Fruit fly (Drosophila melanogaster): ENCODE data around the gene CG31223.

Gene CG31223

dm6 chr3R:20845493-20845892, 14.6 kb downstream of the CG31223 start:
- TF ChIP-seq CTCF (optimal IDR thresholded peaks at IDR 0.05) (no peak), CG8478 (optimal IDR thresholded peaks at IDR 0.05) (no peak)

- TF ChIP-seq CG8478 (optimal IDR thresholded peaks at IDR 0.05) = no peak
- TF ChIP-seq CTCF (optimal IDR thresholded peaks at IDR 0.05) = no peak
These were observed 15.4 kb downstream of the CG31223 start for dm6 chr3R:20846316-20846715.

- TF ChIP-seq CG8478 (optimal IDR thresholded peaks at IDR 0.05) (no peak), CTCF (optimal IDR thresholded peaks at IDR 0.05) (no peak)
These were observed 15.8 kb downstream of the CG31223 start, which contains the start of gene CG15696 for dm6 chr3R:20846768-20847167. Gene CG15696 (plus strand): TSS chr3R:20847068.

- no peak for TF ChIP-seq CG8478 (optimal IDR thresholded peaks at IDR 0.05)
- peak; percentile 39 to 41 for TF ChIP-seq CTCF (optimal IDR thresholded peaks at IDR 0.05)
These were observed 19.6 kb downstream of the CG31223 start, which contains the start of gene RpS30 for dm6 chr3R:20850395-20851039. Gene RpS30 (plus strand): TSS chr3R:20850516.

dm6 chr3R:20859845-20860244, 28.9 kb downstream of the CG31223 start, which contains the start of gene Ir93a:
Gene Ir93a (minus strand): TSS chr3R:20859945.
- no peak for TF ChIP-seq CTCF (optimal IDR thresholded peaks at IDR 0.05)
- no peak for TF ChIP-seq CG8478 (optimal IDR thresholded peaks at IDR 0.05)

DNA sequence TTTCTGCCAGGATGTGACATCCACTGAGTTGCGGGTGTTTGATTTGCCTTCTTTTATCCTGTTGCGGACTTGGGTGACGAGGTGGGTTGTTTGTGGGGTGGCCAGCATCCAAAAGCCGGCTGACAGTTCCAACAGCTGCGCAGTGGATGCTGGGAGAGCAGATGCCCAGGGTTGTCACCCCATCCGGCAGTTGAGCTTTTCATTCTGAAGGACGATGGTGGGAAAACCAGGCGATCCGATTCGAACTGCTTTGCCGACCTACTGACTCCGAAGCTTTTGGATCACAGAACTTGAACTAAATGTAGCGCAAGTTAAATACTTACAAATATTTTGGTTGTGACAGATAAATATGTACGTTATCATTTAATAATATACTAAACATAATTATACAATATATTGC, 35.3 kb downstream of the CG31223 start, which contains the start of gene KaiR1D:
Gene KaiR1D, minus strand, starts transcription at position 28 of the 400 bp plus-strand sequence.
- TF ChIP-seq CG8478 (optimal IDR thresholded peaks at IDR 0.05) (no peak), CTCF (optimal IDR thresholded peaks at IDR 0.05) (no peak)

- TF ChIP-seq CG8478 (optimal IDR thresholded peaks at IDR 0.05) = no peak
- no peak for TF ChIP-seq CTCF (optimal IDR thresholded peaks at IDR 0.05)
These were observed 39.8 kb downstream of the CG31223 start, which contains the start of gene TotA for dm6 chr3R:20870736-20871135. Gene TotA (plus strand): TSS chr3R:20871036.

DNA sequence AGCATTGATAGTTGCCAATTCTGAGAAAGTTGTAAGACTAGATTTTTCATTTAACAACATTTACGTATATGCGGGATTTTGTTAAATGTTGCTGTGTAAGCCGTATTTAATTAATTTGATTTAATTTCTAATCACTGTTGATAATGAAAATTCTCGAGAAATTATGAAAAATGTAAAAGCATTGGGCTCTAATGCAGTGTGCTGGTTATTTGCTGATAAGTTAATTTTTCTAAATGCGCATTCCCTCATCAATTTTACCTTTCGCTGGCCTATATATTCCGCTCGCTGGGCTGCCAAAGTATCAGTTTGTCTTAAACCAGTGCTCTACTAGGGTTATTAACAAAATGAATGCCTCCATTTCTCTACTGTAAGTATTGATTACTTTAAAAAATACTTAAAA, 41.8 kb downstream of the CG31223 start, which contains the start of gene TotC:
Gene TotC, plus strand, starts transcription at position 301 of the 400 bp plus-strand sequence.
- TF ChIP-seq CTCF (optimal IDR thresholded peaks at IDR 0.05) (no peak), CG8478 (optimal IDR thresholded peaks at IDR 0.05) (no peak)

DNA sequence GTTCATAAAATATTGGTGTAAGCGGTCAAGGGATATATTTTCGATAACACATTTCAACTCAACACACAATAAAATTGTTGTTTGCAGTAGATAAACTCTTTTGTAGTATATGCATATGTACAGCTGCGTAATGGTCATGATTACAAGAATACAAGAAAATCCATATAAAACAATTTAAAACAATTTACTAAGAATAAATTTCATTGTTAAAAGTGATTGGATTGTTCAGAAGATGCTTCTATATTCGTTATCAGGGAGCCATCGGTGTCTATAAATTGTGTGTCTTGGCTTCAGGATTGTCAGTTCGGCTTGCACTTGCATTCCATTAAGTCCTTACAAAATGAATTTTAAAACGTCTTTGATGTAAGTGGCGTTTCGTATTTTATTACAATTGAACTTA, 42.7 kb downstream of the CG31223 start, which contains the start of gene TotB:
Gene TotB, plus strand, starts transcription at position 301 of the 400 bp plus-strand sequence.
- no peak for TF ChIP-seq CG8478 (optimal IDR thresholded peaks at IDR 0.05)
- TF ChIP-seq CTCF (optimal IDR thresholded peaks at IDR 0.05) = no peak

- no peak for TF ChIP-seq CTCF (optimal IDR thresholded peaks at IDR 0.05)
- TF ChIP-seq CG8478 (optimal IDR thresholded peaks at IDR 0.05) = no peak
These were observed 45.8 kb downstream of the CG31223 start for dm6 chr3R:20876680-20877079.

DNA sequence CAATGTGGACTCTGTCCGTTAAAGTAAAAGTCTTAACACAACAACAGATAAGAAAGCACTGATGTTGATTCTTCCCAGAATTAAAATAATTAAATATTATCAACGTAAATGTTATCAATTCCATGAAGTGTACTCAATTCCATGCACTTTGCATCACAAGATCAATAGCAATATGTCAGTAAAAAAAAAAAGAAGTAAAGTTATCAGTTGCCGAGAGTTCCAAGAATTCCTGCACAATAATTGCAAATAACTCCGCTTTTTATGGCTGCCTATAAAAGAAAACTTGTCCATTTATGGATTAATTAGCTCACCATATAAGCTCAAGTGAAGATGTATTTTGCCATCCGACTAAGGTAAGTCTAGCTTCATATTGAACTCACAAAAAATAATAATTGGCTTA, 46.5 kb downstream of the CG31223 start, which contains the start of gene TotZ:
Gene TotZ, plus strand, starts transcription at position 301 of the 400 bp plus-strand sequence.
- TF ChIP-seq CG8478 (optimal IDR thresholded peaks at IDR 0.05) (no peak), CTCF (optimal IDR thresholded peaks at IDR 0.05) (no peak)

Measured in S2 (cell line).